Fruit fly (Drosophila melanogaster) whole organism, embryonic: ENCODE measurements around the gene sad.

Source experiments
- Antp ChIP-seq: fragments of 200-800 bp; sonication (Bioruptor generic); optimal IDR thresholded peaks from 3 replicates; lab custom pipeline; 2016; ENCODE audit warnings: missing biosample characterization, missing genetic modification characterization
- Atf-2 ChIP-seq: fragments of 200-800 bp; sonication (Bioruptor generic); optimal IDR thresholded peaks from 2 replicates; lab custom pipeline; 2016; ENCODE audit warnings: missing biosample characterization, missing genetic modification characterization
- B-H1 ChIP-seq: fragments of 200-800 bp; sonication (Bioruptor generic); IDR thresholded peaks from 3 replicates; pipeline ENCODE4 v1.3.6; 2022; ENCODE audit warnings: missing biosample characterization, missing genetic modification characterization
- CG10274 ChIP-seq: fragments of 200-800 bp; sonication (Bioruptor generic); optimal IDR thresholded peaks from 3 replicates; lab custom pipeline; 2017; ENCODE audit warnings: missing biosample characterization, mild to moderate bottlenecking, missing genetic modification characterization
- CG11456 ChIP-seq: fragments of 200-800 bp; sonication (Bioruptor generic); IDR thresholded peaks from 3 replicates; pipeline ENCODE4 v1.3.6; 2022; ENCODE audit warnings: missing biosample characterization, missing genetic modification characterization
- CG13624 ChIP-seq: fragments of 200-800 bp; sonication (Bioruptor generic); optimal IDR thresholded peaks from 2 replicates; lab custom pipeline; 2016; ENCODE audit warnings: missing biosample characterization, missing genetic modification characterization
- CG1529 ChIP-seq: fragments of 200-800 bp; sonication (Bioruptor generic); optimal IDR thresholded peaks from 3 replicates; lab custom pipeline; 2018; ENCODE audit warnings: missing biosample characterization, missing genetic modification characterization
- CG15479 ChIP-seq: fragments of 200-800 bp; sonication (Bioruptor generic); optimal IDR thresholded peaks from 3 replicates; lab custom pipeline; 2019; ENCODE audit warnings: missing biosample characterization, mild to moderate bottlenecking, missing genetic modification characterization, moderate library complexity
- CG1647 ChIP-seq: fragments of 200-800 bp; sonication (Bioruptor generic); optimal IDR thresholded peaks from 3 replicates; lab custom pipeline; 2016; ENCODE audit warnings: missing biosample characterization, missing genetic modification characterization
- CG18599 ChIP-seq: fragments of 200-800 bp; sonication (Bioruptor generic); optimal IDR thresholded peaks from 3 replicates; lab custom pipeline; 2017; ENCODE audit warnings: missing biosample characterization, missing genetic modification characterization, mild to moderate bottlenecking, moderate library complexity, missing genetic modification reagents
- CG4360 ChIP-seq: fragments of 200-800 bp; sonication (Bioruptor generic); IDR thresholded peaks from 2 replicates; pipeline ENCODE4 v1.3.6; 2022; ENCODE audit warnings: missing biosample characterization, missing genetic modification characterization
- CG4707 ChIP-seq: fragments of 200-800 bp; sonication (Bioruptor generic); optimal IDR thresholded peaks from 2 replicates; lab custom pipeline; 2018; ENCODE audit warnings: missing biosample characterization, mild to moderate bottlenecking, missing genetic modification characterization, moderate library complexity
- CG6254 ChIP-seq: fragments of 200-800 bp; sonication (Bioruptor generic); optimal IDR thresholded peaks from 3 replicates; lab custom pipeline; 2017; ENCODE audit warnings: mild to moderate bottlenecking, missing biosample characterization, missing genetic modification reagents, missing genetic modification characterization
- CG6813 ChIP-seq: fragments of 200-800 bp; sonication (Bioruptor generic); optimal IDR thresholded peaks from 2 replicates; lab custom pipeline; 2017; ENCODE audit warnings: missing biosample characterization, missing genetic modification characterization, mild to moderate bottlenecking, moderate library complexity, missing genetic modification reagents
- CG8478 ChIP-seq: fragments of >200 bp; optimal IDR thresholded peaks from 2 replicates; lab custom pipeline; 2018
- CG9609 ChIP-seq: fragments of 200-800 bp; sonication (Bioruptor generic); optimal IDR thresholded peaks from 3 replicates; lab custom pipeline; 2016; ENCODE audit warnings: missing biosample characterization, missing genetic modification characterization
- Drgx ChIP-seq: fragments of 200-800 bp; sonication (Bioruptor generic); IDR thresholded peaks from 2 replicates; pipeline ENCODE4 v1.3.6; 2022; ENCODE audit warnings: missing biosample characterization, missing genetic modification characterization
- Hr3 ChIP-seq: fragments of 200-800 bp; sonication (Bioruptor generic); optimal IDR thresholded peaks from 3 replicates; lab custom pipeline; 2016; ENCODE audit warnings: missing biosample characterization, missing genetic modification characterization
- Hr51 ChIP-seq, 2 experiments: fragments of 200-800 bp; sonication (Bioruptor generic); optimal IDR thresholded peaks; 2 replicates in 1 of 2; 3 replicates in 1 of 2; lab custom pipeline; 2016 to 2018; ENCODE audit warnings: missing biosample characterization in 2 of 2, missing genetic modification characterization in 2 of 2, mild to moderate bottlenecking in 1 of 2, moderate library complexity in 1 of 2
- MBD-R2 ChIP-seq: fragments of 200-800 bp; sonication (Bioruptor generic); IDR thresholded peaks from 2 replicates; pipeline ENCODE4 v1.3.6; 2022; ENCODE audit warnings: missing biosample characterization, missing genetic modification characterization
- Max ChIP-seq: fragments of 200-800 bp; sonication (Bioruptor generic); optimal IDR thresholded peaks from 2 replicates; lab custom pipeline; 2016; ENCODE audit warnings: missing biosample characterization, mild to moderate bottlenecking, missing genetic modification characterization
- PHDP ChIP-seq: fragments of 200-800 bp; sonication (Bioruptor generic); optimal IDR thresholded peaks from 3 replicates; lab custom pipeline; 2018; ENCODE audit warnings: missing biosample characterization, mild to moderate bottlenecking, missing genetic modification characterization, moderate library complexity
- Scr ChIP-seq: fragments of 200-800 bp; sonication (Bioruptor generic); IDR thresholded peaks from 2 replicates; pipeline ENCODE4 v1.3.6; 2022; ENCODE audit warnings: missing biosample characterization, missing genetic modification characterization; ENCODE audit not compliant: partially characterized antibody
- bcd ChIP-seq: fragments of 200-800 bp; sonication (Bioruptor generic); optimal IDR thresholded peaks from 2 replicates; lab custom pipeline; 2017; ENCODE audit warnings: missing biosample characterization, mild to moderate bottlenecking, missing genetic modification characterization
- btn ChIP-seq: fragments of 200-800 bp; sonication (Bioruptor generic); optimal IDR thresholded peaks from 2 replicates; lab custom pipeline; 2016; ENCODE audit warnings: missing biosample characterization, missing genetic modification characterization
- chn ChIP-seq: fragments of 200-800 bp; sonication (Bioruptor generic); optimal IDR thresholded peaks from 2 replicates; lab custom pipeline; 2016; ENCODE audit warnings: missing biosample characterization, missing genetic modification characterization
- cwo ChIP-seq: fragments of 200-800 bp; sonication (Bioruptor generic); optimal IDR thresholded peaks from 3 replicates; lab custom pipeline; 2017; ENCODE audit warnings: missing biosample characterization, missing genetic modification characterization, mild to moderate bottlenecking, moderate library complexity, missing genetic modification reagents
- dimm ChIP-seq: fragments of 200-800 bp; sonication (Bioruptor generic); IDR thresholded peaks from 2 replicates; pipeline ENCODE4 v1.3.6; 2022; ENCODE audit warnings: missing biosample characterization, missing genetic modification characterization
- exex ChIP-seq: fragments of 200-800 bp; sonication (Bioruptor generic); optimal IDR thresholded peaks from 4 replicates; lab custom pipeline; 2018; ENCODE audit warnings: missing biosample characterization, mild to moderate bottlenecking, missing genetic modification characterization, moderate library complexity
- fd102C ChIP-seq: fragments of 200-800 bp; sonication (Bioruptor generic); optimal IDR thresholded peaks from 2 replicates; lab custom pipeline; 2018; ENCODE audit warnings: missing biosample characterization, mild to moderate bottlenecking, missing genetic modification characterization, moderate library complexity
- gce ChIP-seq: fragments of 200-800 bp; sonication (Bioruptor generic); IDR thresholded peaks from 3 replicates; pipeline ENCODE4 v1.3.6; 2022; ENCODE audit warnings: missing biosample characterization, missing genetic modification characterization
- grn ChIP-seq: fragments of 200-800 bp; sonication (Bioruptor generic); optimal IDR thresholded peaks from 3 replicates; lab custom pipeline; 2017; ENCODE audit warnings: missing biosample characterization, missing genetic modification characterization
- gro ChIP-seq: fragments of 200-800 bp; sonication (Bioruptor generic); optimal IDR thresholded peaks from 2 replicates; lab custom pipeline; 2016; ENCODE audit warnings: missing biosample characterization, missing genetic modification characterization
- h ChIP-seq: fragments of >200 bp; optimal IDR thresholded peaks from 2 replicates; lab custom pipeline; 2017
- hkb ChIP-seq, 2 experiments: fragments of 200-800 bp in 1 of 2; fragments of >200 bp in 1 of 2; sonication (Bioruptor generic) in 1 of 2; IDR thresholded peaks in 1 of 2; optimal IDR thresholded peaks in 1 of 2; 2 replicates each; pipeline versions ENCODE4 v1.3.6 to Lab custom; 2017 to 2022; ENCODE audit warnings: missing biosample characterization in 1 of 2, missing genetic modification characterization in 1 of 2
- kni ChIP-seq: fragments of 200-800 bp; sonication (Bioruptor generic); optimal IDR thresholded peaks from 3 replicates; lab custom pipeline; 2017; ENCODE audit warnings: mild to moderate bottlenecking, missing biosample characterization, missing genetic modification reagents, missing genetic modification characterization
- knrl ChIP-seq: fragments of 200-800 bp; sonication (Bioruptor generic); IDR thresholded peaks from 3 replicates; pipeline ENCODE4 v1.3.6; 2022; ENCODE audit warnings: missing biosample characterization, missing genetic modification characterization; ENCODE audit not compliant: partially characterized antibody
- nau ChIP-seq: fragments of 200-800 bp; sonication (Bioruptor generic); optimal IDR thresholded peaks from 3 replicates; lab custom pipeline; 2017; ENCODE audit warnings: missing biosample characterization, mild to moderate bottlenecking, missing genetic modification characterization, missing genetic modification reagents
- nerfin-2 ChIP-seq: fragments of 200-800 bp; sonication (Bioruptor generic); IDR thresholded peaks from 2 replicates; pipeline ENCODE4 v1.3.6; 2022; ENCODE audit warnings: missing biosample characterization, missing genetic modification characterization; ENCODE audit not compliant: partially characterized antibody
- pho ChIP-seq: fragments of 200-800 bp; sonication (Bioruptor generic); optimal IDR thresholded peaks from 2 replicates; lab custom pipeline; 2016; ENCODE audit warnings: missing biosample characterization, missing genetic modification characterization
- phol ChIP-seq: fragments of 200-800 bp; sonication (Bioruptor generic); optimal IDR thresholded peaks from 3 replicates; lab custom pipeline; 2018; ENCODE audit warnings: missing biosample characterization, mild to moderate bottlenecking, missing genetic modification characterization, moderate library complexity
- ranshi ChIP-seq: fragments of 200-800 bp; sonication (Bioruptor generic); IDR thresholded peaks from 2 replicates; pipeline ENCODE4 v1.3.6; 2022; ENCODE audit warnings: missing biosample characterization, missing genetic modification characterization
- rib ChIP-seq: fragments of 200-800 bp; sonication (Bioruptor generic); IDR thresholded peaks from 2 replicates; pipeline ENCODE4 v1.3.6; 2022; ENCODE audit warnings: missing biosample characterization, missing genetic modification characterization
- ro ChIP-seq: fragments of 200-800 bp; sonication (Bioruptor generic); IDR thresholded peaks from 2 replicates; pipeline ENCODE4 v1.3.6; 2022; ENCODE audit warnings: missing biosample characterization, missing genetic modification characterization
- sc ChIP-seq, 3 experiments: fragments of >200 bp in 2 of 3; fragments of 200-800 bp in 1 of 3; sonication (Bioruptor generic) in 1 of 3; optimal IDR thresholded peaks; 2 replicates in 2 of 3; 3 replicates in 1 of 3; lab custom pipeline; 2017; ENCODE audit warnings: mild to moderate bottlenecking in 1 of 3, missing biosample characterization in 1 of 3, missing genetic modification characterization in 1 of 3, missing genetic modification reagents in 1 of 3
- sens ChIP-seq: fragments of 200-800 bp; sonication (Bioruptor generic); peaks from one replicate; lab custom pipeline; 2016; ENCODE audit warnings: missing biosample characterization, missing genetic modification characterization
- sim ChIP-seq: fragments of 200-800 bp; sonication (Bioruptor generic); IDR thresholded peaks from 2 replicates; pipeline ENCODE4 v1.3.6; 2022; ENCODE audit warnings: missing biosample characterization, missing genetic modification characterization
- sqz ChIP-seq: fragments of 200-800 bp; sonication (Bioruptor generic); optimal IDR thresholded peaks from 3 replicates; lab custom pipeline; 2018; ENCODE audit warnings: missing biosample characterization, mild to moderate bottlenecking, missing genetic modification characterization
- tgo ChIP-seq: fragments of 200-800 bp; sonication (Bioruptor generic); IDR thresholded peaks from 3 replicates; pipeline ENCODE4 v1.3.6; 2022; ENCODE audit warnings: missing biosample characterization, missing genetic modification characterization
- toy ChIP-seq: fragments of 200-800 bp; sonication (Bioruptor generic); IDR thresholded peaks from 2 replicates; pipeline ENCODE4 v1.3.6; 2022; ENCODE audit warnings: missing biosample characterization, missing genetic modification characterization
- z ChIP-seq: fragments of 200-800 bp; sonication (Bioruptor generic); IDR thresholded peaks from 3 replicates; pipeline ENCODE4 v1.3.6; 2022; ENCODE audit warnings: missing biosample characterization, missing genetic modification characterization

sad gene

DNA sequence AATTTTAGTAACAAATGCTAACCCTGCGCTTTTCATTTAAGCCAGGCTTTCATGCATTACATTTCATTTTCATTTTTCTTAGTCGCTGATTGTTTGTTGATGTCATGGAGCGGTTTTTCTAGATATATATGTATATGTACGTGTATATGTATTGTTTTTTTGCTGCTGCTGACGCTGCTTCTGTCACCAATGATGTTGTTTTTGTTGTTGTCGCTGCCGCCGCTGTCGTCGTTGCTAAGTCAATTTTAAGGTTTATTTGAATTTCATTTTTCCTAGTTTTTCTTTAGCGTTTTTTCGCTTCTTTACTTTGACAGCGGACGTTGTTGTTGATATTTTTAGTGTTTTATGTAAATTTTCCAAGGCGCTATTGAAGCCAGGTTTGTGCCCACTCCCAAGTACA lies 6.9 kb upstream of the sad start (continued):
- TF ChIP-seq ro (GFP tag; lab: Robert Waterston, UW) (no peak), CG4707 (GFP tag; lab: Kevin White, UChicago) (no peak), pho (GFP tag; lab: Kevin White, UChicago) (no peak), btn (no peak), nerfin-2 (GFP tag; lab: Robert Waterston, UW) (no peak), gro (GFP tag; lab: Kevin White, UChicago) (no peak), Antp (GFP tag; lab: Kevin White, UChicago) (no peak), CG13624 (no peak), hkb (optimal IDR thresholded peaks at IDR 0.05; lab: Kevin White, UChicago) (no peak), hkb (GFP tag; IDR thresholded peaks at IDR 0.05; lab: Robert Waterston, UW) (no peak), sim (GFP tag; lab: Robert Waterston, UW) (no peak), CG6254 (no peak), chn (GFP tag; lab: Kevin White, UChicago) (no peak), knrl (GFP tag; lab: Robert Waterston, UW) (no peak), CG1647 (GFP tag; lab: Kevin White, UChicago) (no peak), fd102C (GFP tag; lab: Kevin White, UChicago) (no peak), CG1529 (GFP tag; lab: Kevin White, UChicago) (no peak), grn (no peak), sqz (GFP tag; lab: Kevin White, UChicago) (peak; percentile 18), CG10274 (GFP tag; lab: Kevin White, UChicago) (no peak), CG8478 (no peak), kni (GFP tag; lab: Kevin White, UChicago) (peak; percentile 11), CG4360 (GFP tag; lab: Robert Waterston, UW) (peak; percentile 60), CG11456 (GFP tag; lab: Robert Waterston, UW) (no peak), Scr (GFP tag; lab: Robert Waterston, UW) (no peak), MBD-R2 (GFP tag; lab: Robert Waterston, UW) (no peak), B-H1 (GFP tag; lab: Robert Waterston, UW) (0 out of 3 replicates have a peak, but pooled peaks have one; percentile 4), Atf-2 (no peak), rib (GFP tag; lab: Robert Waterston, UW) (no peak), toy (GFP tag; lab: Robert Waterston, UW) (no peak), dimm (GFP tag; lab: Robert Waterston, UW) (no peak)
- TF ChIP-seq, all 482 proteins: peak for 9

DNA sequence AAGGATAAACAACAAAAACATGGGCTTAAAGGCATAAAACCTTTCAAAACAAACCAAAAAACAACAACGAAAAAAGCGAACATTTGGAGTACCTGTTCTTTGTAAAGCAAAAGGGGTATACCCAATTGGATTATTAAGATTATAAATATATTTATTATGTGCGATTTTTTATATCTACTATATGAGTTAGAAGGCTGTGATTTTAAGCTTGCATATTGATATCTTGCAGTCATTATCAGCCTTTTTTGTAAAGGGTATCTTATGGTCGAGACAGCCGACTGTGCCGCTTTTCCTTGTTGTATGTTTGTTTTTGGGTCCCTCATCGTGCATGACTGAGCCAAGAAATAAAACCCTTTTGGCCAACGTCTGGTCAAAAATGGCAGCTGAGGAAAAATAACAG lies 4.3 kb upstream of the sad start:
- TF ChIP-seq CG6813 (GFP tag; lab: Kevin White, UChicago) (peak; percentile 57), CG9609 (GFP tag; lab: Kevin White, UChicago) (no peak), sens (peak; percentile 84), cwo (GFP tag; lab: Kevin White, UChicago) (peak; percentile 57), h (no peak), gce (GFP tag; lab: Robert Waterston, UW) (no peak), bcd (GFP tag; lab: Kevin White, UChicago) (peak; percentile 41), Drgx (GFP tag; lab: Robert Waterston, UW) (peak; percentile 10; the same call in 1 of the 2 replicates), exex (tag; lab: Kevin White, UChicago) (peak; percentile 5), PHDP (peak; percentile 19), tgo (GFP tag; lab: Robert Waterston, UW) (peak; percentile 52), ranshi (peak; percentile 53; the same call in 1 of the 2 replicates), hkb (optimal IDR thresholded peaks at IDR 0.05; lab: Kevin White, UChicago) (no peak), hkb (GFP tag; IDR thresholded peaks at IDR 0.05; lab: Robert Waterston, UW) (peak; percentile 44; the same call in 1 of the 2 replicates), z (GFP tag; lab: Robert Waterston, UW) (no peak), CG18599 (GFP tag; lab: Kevin White, UChicago) (peak; percentile 80), Hr51 (GFP tag; optimal IDR thresholded peaks at IDR 0.05; lab: Kevin White, UChicago) (peak in 1 of 2 experiments; percentile 41), nau (no peak), CG15479 (GFP tag; lab: Kevin White, UChicago) (no peak), Hr3 (GFP tag; lab: Kevin White, UChicago) (peak; percentile 15), sc (optimal IDR thresholded peaks at IDR 0.05; lab: Kevin White, UChicago) (no peak), sc (GFP tag; optimal IDR thresholded peaks at IDR 0.05; lab: Kevin White, UChicago) (no peak), phol (peak; percentile 66), Max (GFP tag; lab: Kevin White, UChicago) (peak; percentile 32)
